Fruit fly (Drosophila melanogaster): ENCODE results near the gene CG8677.

Gene CG8677

dm6 chr2L:21206193-21206592 lies 14.9 kb upstream of the CG8677 start, which contains the start of gene clumsy:
Gene clumsy, plus strand, starts transcription at chr2L:21206493.
- TF ChIP-seq sage (GFP tag; optimal IDR thresholded peaks at IDR 0.05), result no peak

- TF ChIP-seq pan (optimal IDR thresholded peaks at IDR 0.05) (no peak), Hr83 (GFP tag; optimal IDR thresholded peaks at IDR 0.05; ENCODE audit: poor library complexity, severe bottlenecking) (peak; percentile 4), Jra (GFP tag; optimal IDR thresholded peaks at IDR 0.05) (peak; percentile 48), HLH106 (tag; optimal IDR thresholded peaks at IDR 0.05) (peak; percentile 46), br (GFP tag; optimal IDR thresholded peaks at IDR 0.05) (peak; percentile 66), OdsH (GFP tag; optimal IDR thresholded peaks at IDR 0.05) (peak; percentile 65), CG32264 (GFP tag; optimal IDR thresholded peaks at IDR 0.05) (no peak), Dif (GFP tag; optimal IDR thresholded peaks at IDR 0.05; ENCODE audit: partially characterized antibody) (peak; percentile 60), foxo (GFP tag; optimal IDR thresholded peaks at IDR 0.05) (peak in 1 of 2 experiments; percentile 74), dsf (GFP tag; optimal IDR thresholded peaks at IDR 0.05; ENCODE audit: borderline replicate concordance) (no peak), h (GFP tag; optimal IDR thresholded peaks at IDR 0.05) (peak; percentile 83), GATAd (GFP tag; optimal IDR thresholded peaks at IDR 0.05) (no peak), rgr (GFP tag; optimal IDR thresholded peaks at IDR 0.05) (peak; percentile 62), sv (GFP tag; optimal IDR thresholded peaks at IDR 0.05) (peak; percentile 13), N (GFP tag; optimal IDR thresholded peaks at IDR 0.05) (peak; percentile 2), Rel (GFP tag; optimal IDR thresholded peaks at IDR 0.05) (no peak), Rel (tag; optimal IDR thresholded peaks at IDR 0.05) (peak; percentile 44), brk (GFP tag; optimal IDR thresholded peaks at IDR 0.05) (peak; percentile 49), CG9705 (GFP tag; optimal IDR thresholded peaks at IDR 0.05) (no peak), psq (GFP tag; optimal IDR thresholded peaks at IDR 0.05) (peak; percentile 43), usp (GFP tag; optimal IDR thresholded peaks at IDR 0.05) (no peak), fru (GFP tag; optimal IDR thresholded peaks at IDR 0.05) (peak; percentile 90), woc (GFP tag; optimal IDR thresholded peaks at IDR 0.05) (peak; percentile 44), ey (GFP tag; optimal IDR thresholded peaks at IDR 0.05) (peak; percentile 65), Myc (optimal IDR thresholded peaks at IDR 0.05) (peak; percentile 54), Hnf4 (GFP tag; optimal IDR thresholded peaks at IDR 0.05) (peak; percentile 93), Hr78 (GFP tag; optimal IDR thresholded peaks at IDR 0.05) (no peak), Vsx2 (GFP tag; optimal IDR thresholded peaks at IDR 0.05; ENCODE audit: partially characterized antibody) (peak; percentile 78), Mio (GFP tag; optimal IDR thresholded peaks at IDR 0.05) (peak; percentile 44), dl (GFP tag; optimal IDR thresholded peaks at IDR 0.05; ENCODE audit: insufficient read depth in 1 of 2, partially characterized antibody in 2 of 2) (peak in 1 of 2 experiments; percentile 15), tai (GFP tag; optimal IDR thresholded peaks at IDR 0.05) (peak; percentile 80), jim (GFP tag; optimal IDR thresholded peaks at IDR 0.05) (peak; percentile 67)
Measured at dm6 chr2L:21214961-21215362, 6.2 kb upstream of the CG8677 start.

- TF ChIP-seq psq (GFP tag; optimal IDR thresholded peaks at IDR 0.05), result no peak
- no peak for TF ChIP-seq CrebA (GFP tag; optimal IDR thresholded peaks at IDR 0.05; ENCODE audit: borderline replicate concordance)
- TF ChIP-seq Rel (GFP tag; optimal IDR thresholded peaks at IDR 0.05), result no peak
- peak; percentile 72 for TF ChIP-seq Rel (tag; optimal IDR thresholded peaks at IDR 0.05)
- peak; percentile 30 for TF ChIP-seq Vsx2 (GFP tag; optimal IDR thresholded peaks at IDR 0.05; ENCODE audit: partially characterized antibody)
- no peak for TF ChIP-seq brk (GFP tag; optimal IDR thresholded peaks at IDR 0.05)
- TF ChIP-seq Mio (GFP tag; optimal IDR thresholded peaks at IDR 0.05), result no peak
- no peak for TF ChIP-seq Jra (GFP tag; optimal IDR thresholded peaks at IDR 0.05)
- TF ChIP-seq Dif (GFP tag; optimal IDR thresholded peaks at IDR 0.05; ENCODE audit: partially characterized antibody), result no peak
- no peak for TF ChIP-seq Abd-B (GFP tag; optimal IDR thresholded peaks at IDR 0.05)
- no peak for TF ChIP-seq sage (GFP tag; optimal IDR thresholded peaks at IDR 0.05)
- no peak for TF ChIP-seq h (GFP tag; optimal IDR thresholded peaks at IDR 0.05)
- TF ChIP-seq CG9705 (GFP tag; optimal IDR thresholded peaks at IDR 0.05), result no peak
- no peak for TF ChIP-seq Sp1 (GFP tag; optimal IDR thresholded peaks at IDR 0.05)
- TF ChIP-seq Hr78 (GFP tag; optimal IDR thresholded peaks at IDR 0.05), result no peak
- no peak for TF ChIP-seq fru (GFP tag; optimal IDR thresholded peaks at IDR 0.05)
- TF ChIP-seq HLH106 (tag; optimal IDR thresholded peaks at IDR 0.05), result no peak
- TF ChIP-seq dl (GFP tag; optimal IDR thresholded peaks at IDR 0.05; ENCODE audit: insufficient read depth in 1 of 2, partially characterized antibody in 2 of 2), result no peak
Measured at dm6 chr2L:21218240-21218911, 2.7 kb upstream of the CG8677 start, which contains the start of gene CG8679. Gene CG8679, minus strand, starts transcription at chr2L:21218544.
